Fruit fly (Drosophila melanogaster): ENCODE results near the gene CG9727.
A peak's percentile ranks its signal among the peaks of the same experiment; 100 is the strongest.

Gene CG9727

DNA sequence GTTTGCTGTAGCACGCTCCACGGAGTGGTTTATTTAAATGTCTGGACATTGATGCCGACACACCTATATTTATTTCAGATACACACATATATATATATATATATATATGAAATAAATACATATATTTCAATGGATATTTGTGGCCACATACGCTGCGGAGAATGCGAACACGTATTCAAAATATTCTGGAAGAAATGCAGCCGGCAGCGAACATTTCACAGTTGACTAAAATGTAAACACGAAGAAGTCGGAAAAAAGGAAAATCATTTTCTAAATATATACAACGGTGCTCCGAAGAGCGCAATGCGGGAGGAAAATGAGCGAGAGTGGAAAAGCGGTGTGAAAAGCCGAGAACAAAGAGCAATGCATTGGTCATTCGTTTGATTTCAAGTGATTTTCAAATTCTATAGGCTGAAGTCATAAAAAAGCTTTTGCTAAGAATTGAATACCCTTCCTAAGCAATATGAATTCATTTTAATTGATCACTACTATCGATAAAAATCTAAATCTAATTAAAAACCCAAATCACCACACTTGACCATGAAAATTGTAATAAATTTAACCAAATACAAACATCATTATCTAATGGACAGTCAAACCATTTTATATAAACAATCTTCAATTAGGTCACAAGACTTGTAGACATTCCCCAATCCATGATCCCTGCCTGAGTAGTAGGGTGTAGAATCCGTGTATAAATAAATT lies 11.3 kb upstream of the CG9727 start (continued):
- TF ChIP-seq gsb-n (tag; optimal IDR thresholded peaks at IDR 0.05) (peak; percentile 49), Atf-2 (GFP tag; optimal IDR thresholded peaks at IDR 0.05) (peak; percentile 9), crp (GFP tag; optimal IDR thresholded peaks at IDR 0.05) (peak in 1 of 2 experiments; percentile 7), CG6272 (GFP tag; IDR thresholded peaks at IDR 0.05) (no peak), H15 (GFP tag; IDR thresholded peaks at IDR 0.05) (no peak), ci (GFP tag; IDR thresholded peaks at IDR 0.05) (peak; percentile 54; the same call in 1 of the 3 replicates), CG2199 (GFP tag; IDR thresholded peaks at IDR 0.05) (0 out of 3 replicates have a peak, but pooled peaks have one; percentile 72), lmd (GFP tag; IDR thresholded peaks at IDR 0.05) (peak; percentile 35), CG1602 (GFP tag; optimal IDR thresholded peaks at IDR 0.05) (peak; percentile 47), en (GFP tag; optimal IDR thresholded peaks at IDR 0.05) (peak; percentile 8), CG17568 (GFP tag; optimal IDR thresholded peaks at IDR 0.05) (no peak), CG11723 (GFP tag; optimal IDR thresholded peaks at IDR 0.05) (peak; percentile 21), CoRest (tag; optimal IDR thresholded peaks at IDR 0.05) (peak; percentile 86), Hand (GFP tag; optimal IDR thresholded peaks at IDR 0.05) (peak; percentile 50), CG16863 (GFP tag; optimal IDR thresholded peaks at IDR 0.05) (peak; percentile 62), hb (GFP tag; IDR thresholded peaks at IDR 0.05; ENCODE audit: partially characterized antibody) (no peak), CG2678 (tag; optimal IDR thresholded peaks at IDR 0.05) (peak; percentile 89), CG33557 (GFP tag; optimal IDR thresholded peaks at IDR 0.05) (peak; percentile 53), eve (GFP tag; optimal IDR thresholded peaks at IDR 0.05) (peak in 1 of 2 experiments; percentile 86), CG13424 (tag; optimal IDR thresholded peaks at IDR 0.05) (peak; percentile 85), CG17385 (GFP tag; optimal IDR thresholded peaks at IDR 0.05) (peak; percentile 51), Sox100B (GFP tag; optimal IDR thresholded peaks at IDR 0.05) (peak; percentile 11), insv (GFP tag; optimal IDR thresholded peaks at IDR 0.05) (no peak), dimm (GFP tag; IDR thresholded peaks at IDR 0.05) (peak; percentile 9; the same call in 1 of the 2 replicates), Hr78 (GFP tag; optimal IDR thresholded peaks at IDR 0.05) (peak in 1 of 2 experiments; percentile 57), CG6683 (GFP tag; optimal IDR thresholded peaks at IDR 0.05) (no peak), Eip74EF (GFP tag; optimal IDR thresholded peaks at IDR 0.05) (peak in 1 of 2 experiments; percentile 85), odd (GFP tag; optimal IDR thresholded peaks at IDR 0.05) (peak; percentile 53), HLH4C (GFP tag; IDR thresholded peaks at IDR 0.05; ENCODE audit: partially characterized antibody) (no peak), Pdp1 (GFP tag; optimal IDR thresholded peaks at IDR 0.05) (peak in 1 of 2 experiments; percentile 51), HLH54F (GFP tag; optimal IDR thresholded peaks at IDR 0.05) (peak; percentile 19), Stat92E (GFP tag; optimal IDR thresholded peaks at IDR 0.05) (peak in 1 of 3 experiments; percentile 7), CG9609 (GFP tag; optimal IDR thresholded peaks at IDR 0.05) (no peak), ato (GFP tag; IDR thresholded peaks at IDR 0.05; ENCODE audit: partially characterized antibody) (no peak), unpg (GFP tag; optimal IDR thresholded peaks at IDR 0.05) (peak; percentile 73), kay (GFP tag; optimal IDR thresholded peaks at IDR 0.05) (peak; percentile 7), Mes4 (GFP tag; optimal IDR thresholded peaks at IDR 0.05) (peak; percentile 36), Spps (tag; optimal IDR thresholded peaks at IDR 0.05) (no peak), CG31388 (GFP tag; optimal IDR thresholded peaks at IDR 0.05) (no peak), CG10209 (GFP tag; optimal IDR thresholded peaks at IDR 0.05) (peak; percentile 58), CG12391 (tag; optimal IDR thresholded peaks at IDR 0.05) (peak; percentile 76), CG15269 (tag; optimal IDR thresholded peaks at IDR 0.05) (peak; percentile 67), CG3407 (GFP tag; optimal IDR thresholded peaks at IDR 0.05) (peak; percentile 35), dmrt99B (tag; optimal IDR thresholded peaks at IDR 0.05) (peak; percentile 52), tx (GFP tag; optimal IDR thresholded peaks at IDR 0.05) (peak; percentile 41), CG8281 (tag; optimal IDR thresholded peaks at IDR 0.05) (peak; percentile 35), CG17359 (tag; optimal IDR thresholded peaks at IDR 0.05) (peak; percentile 51)

Measured in whole organism, embryonic.